Worm (Caenorhabditis elegans): ENCODE measurements around the gene egl-4.

ce11 chrIV:1906697-1907096 is 58.8 kb downstream of the egl-4 start:
- TF ChIP-seq mab-5 (tag; optimal IDR thresholded peaks at IDR 0.05) (no peak), lin-13 (tag; optimal IDR thresholded peaks at IDR 0.05) (no peak), elt-3 (tag; optimal IDR thresholded peaks at IDR 0.05) (no peak)

Measured in whole organism, mixed stage, embryonic.